Worm (Caenorhabditis elegans): ENCODE results near the gene rund-1.

DNA sequence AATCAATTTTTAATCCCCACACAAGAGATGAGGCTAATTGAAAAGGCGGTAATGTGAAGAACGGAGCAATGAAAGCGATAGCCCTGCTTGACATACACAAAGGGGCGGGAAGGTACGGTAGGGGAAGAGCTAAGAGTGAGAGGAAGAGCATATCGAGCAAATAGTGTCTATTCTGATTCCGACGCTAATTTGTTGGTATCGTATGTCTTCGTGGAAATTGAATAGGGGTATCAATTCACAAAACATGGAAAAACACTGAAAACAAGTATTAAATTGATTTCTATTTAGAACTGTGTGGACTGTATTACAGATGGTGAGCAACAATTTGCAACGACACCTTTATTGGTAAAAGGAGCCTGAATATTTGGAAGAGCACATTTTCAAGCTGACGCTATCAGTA is 24.7 kb downstream of the rund-1 start, which contains the start of gene pha-2:
- TF ChIP-seq aptf-3 (GFP tag; IDR thresholded peaks at IDR 0.05) (no peak), nfya-2 (GFP tag; IDR thresholded peaks at IDR 0.05) (no peak), snpc-4 (GFP tag; optimal IDR thresholded peaks at IDR 0.05) (no peak), snpc-4 (tag; optimal IDR thresholded peaks at IDR 0.05) (no peak)

Data from whole organism, young adult.